In the genomic region with DNA sequence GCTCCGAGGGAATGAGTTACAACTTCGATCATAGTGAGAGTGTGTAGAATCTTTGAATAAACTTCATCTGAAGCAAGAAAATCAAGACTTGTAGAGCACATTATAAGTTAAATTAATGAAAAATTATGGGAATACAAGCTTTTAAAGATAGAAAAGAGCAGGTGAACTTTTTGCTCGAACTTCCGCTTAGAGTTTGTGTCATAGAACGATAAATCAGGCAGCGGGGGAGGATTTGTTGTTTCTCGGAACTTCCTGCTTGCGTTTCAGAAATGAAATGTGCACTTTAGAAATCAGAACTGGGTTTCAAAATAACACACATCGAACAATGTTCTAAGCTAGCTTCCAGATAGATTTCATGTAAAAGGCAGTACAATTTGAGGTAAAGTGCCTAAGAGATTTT, we compare ENCODE assay signal across 2 worm cellular contexts.
TF ChIP-seq lines count a peak whose summit lies in the region.

srh-149 (minus strand) TSS at position 101 of the 400 bp plus-strand sequence.

TF ChIP-seq in whole organism, L1 larva, 84 proteins besides CTCF, POLR2A, EP300 and RAD21:
- no peak for TF ChIP-seq nhr-76 (tag; optimal IDR thresholded peaks at IDR 0.05; lab: Kevin White, UChicago)
- TF ChIP-seq hlh-4 (tag; optimal IDR thresholded peaks at IDR 0.05; lab: Kevin White, UChicago) = peak; percentile 50

TF ChIP-seq in whole organism, L4 larva, 104 proteins besides CTCF, POLR2A, EP300 and RAD21:
- TF ChIP-seq aha-1 (tag; lab: Kevin White, UChicago) (peak; percentile 51), nhr-48 (tag; optimal IDR thresholded peaks at IDR 0.05; lab: Kevin White, UChicago) (no peak), nhr-10 (tag; optimal IDR thresholded peaks at IDR 0.05; lab: Kevin White, UChicago) (no peak), rbr-2 (tag; optimal IDR thresholded peaks at IDR 0.05; lab: Kevin White, UChicago) (no peak)

Comparison
In these comparisons a context has a peak if more than half of its experiments do, and no peak if none do; other contexts are left out.
1. Of the 29 proteins assayed by ChIP-seq in both whole organism, L4 larva and whole organism, L1 larva: peak only in whole organism, L4 larva: aha-1; only in whole organism, L1 larva: none; in both: none; in neither: 28.